Worm (Caenorhabditis elegans): ENCODE results near the gene F55F10.1.

DNA sequence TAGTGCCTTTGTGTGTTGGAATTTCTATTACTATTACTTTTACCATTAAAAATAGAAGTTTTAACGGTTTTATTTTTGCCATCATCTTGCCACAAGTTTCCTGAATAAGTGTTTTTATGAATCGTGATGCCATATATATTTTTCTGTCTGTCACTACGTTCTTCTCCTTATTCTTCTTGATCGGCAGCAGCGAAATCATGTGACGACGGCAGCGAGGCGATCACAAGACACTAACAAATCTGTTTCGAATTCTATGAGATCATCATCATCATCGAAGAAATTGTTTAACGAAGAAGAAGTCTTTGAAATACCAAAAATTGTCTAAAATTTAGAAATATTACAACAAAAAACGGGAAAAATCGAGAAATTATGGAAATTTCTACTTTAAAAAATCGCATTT, 41.8 kb downstream of the F55F10.1 start:
- TF ChIP-seq ref-1 (GFP tag; conservative IDR thresholded peaks at IDR 0.05) (no peak), klf-2 (GFP tag; conservative IDR thresholded peaks at IDR 0.05) (no peak), med-1 (GFP tag; optimal IDR thresholded peaks at IDR 0.05; ENCODE audit: insufficient read depth) (no peak)
